Fruit fly (Drosophila melanogaster) whole organism, embryonic: ENCODE results near the gene CG6083.
A peak's percentile ranks its signal among the peaks of the same experiment; 100 is the strongest.

Experiments
- ATbp ChIP-seq: fragments of 200-800 bp; sonication (Bioruptor generic); optimal IDR thresholded peaks from 2 replicates; lab custom pipeline; 2017; ENCODE audit warnings: missing biosample characterization, mild to moderate bottlenecking, missing genetic modification characterization, missing genetic modification reagents
- C15 ChIP-seq: fragments of 200-800 bp; sonication (Bioruptor generic); IDR thresholded peaks from 3 replicates; pipeline ENCODE4 v1.3.6; 2022; ENCODE audit warnings: missing biosample characterization, missing genetic modification characterization
- CG10267 ChIP-seq: fragments of 200-800 bp; sonication (Bioruptor generic); optimal IDR thresholded peaks from 2 replicates; lab custom pipeline; 2018; ENCODE audit warnings: missing biosample characterization, mild to moderate bottlenecking, missing genetic modification characterization, moderate library complexity
- CG11085 ChIP-seq: fragments of 200-800 bp; sonication (Bioruptor generic); IDR thresholded peaks from 2 replicates; pipeline ENCODE4 v1.3.6; 2022; ENCODE audit warnings: missing biosample characterization, missing genetic modification characterization
- CG11723 ChIP-seq: fragments of 200-800 bp; sonication (Bioruptor generic); optimal IDR thresholded peaks from 2 replicates; lab custom pipeline; 2017; ENCODE audit warnings: missing biosample characterization, mild to moderate bottlenecking, missing genetic modification characterization
- CG12299 ChIP-seq: fragments of 200-800 bp; sonication (Bioruptor generic); optimal IDR thresholded peaks from 2 replicates; lab custom pipeline; 2018; ENCODE audit warnings: missing biosample characterization, mild to moderate bottlenecking, missing genetic modification characterization
- CG14965 ChIP-seq: fragments of 200-800 bp; sonication (Bioruptor generic); optimal IDR thresholded peaks from 2 replicates; lab custom pipeline; 2016; ENCODE audit warnings: missing biosample characterization, missing genetic modification characterization, borderline replicate concordance
- CG15011 ChIP-seq: fragments of 200-800 bp; sonication (Bioruptor generic); optimal IDR thresholded peaks from 3 replicates; lab custom pipeline; 2018; ENCODE audit warnings: missing biosample characterization, mild to moderate bottlenecking, missing genetic modification characterization
- CG15479 ChIP-seq: fragments of 200-800 bp; sonication (Bioruptor generic); optimal IDR thresholded peaks from 3 replicates; lab custom pipeline; 2019; ENCODE audit warnings: missing biosample characterization, mild to moderate bottlenecking, missing genetic modification characterization, moderate library complexity
- CG17359 ChIP-seq: fragments of 200-800 bp; sonication (Bioruptor generic); optimal IDR thresholded peaks from 3 replicates; lab custom pipeline; 2018; ENCODE audit warnings: missing biosample characterization, mild to moderate bottlenecking, missing genetic modification characterization, moderate library complexity
- CG17568 ChIP-seq: fragments of 200-800 bp; sonication (Bioruptor generic); optimal IDR thresholded peaks from 2 replicates; lab custom pipeline; 2018; ENCODE audit warnings: missing biosample characterization, mild to moderate bottlenecking, missing genetic modification characterization, moderate library complexity
- CG2199 ChIP-seq: fragments of 200-800 bp; sonication (Bioruptor generic); IDR thresholded peaks from 3 replicates; pipeline ENCODE4 v1.3.6; 2022; ENCODE audit warnings: missing biosample characterization, missing genetic modification characterization
- CG2712 ChIP-seq: fragments of 200-800 bp; optimal IDR thresholded peaks from 3 replicates; lab custom pipeline; 2019; ENCODE audit warnings: missing biosample characterization, mild to moderate bottlenecking, missing genetic modification characterization, moderate library complexity
- CG3163 ChIP-seq: fragments of 200-800 bp; sonication (Bioruptor generic); optimal IDR thresholded peaks from 3 replicates; lab custom pipeline; 2016; ENCODE audit warnings: missing biosample characterization, missing genetic modification characterization
- CG33557 ChIP-seq: fragments of 200-800 bp; sonication (Bioruptor generic); optimal IDR thresholded peaks from 2 replicates; lab custom pipeline; 2019; ENCODE audit warnings: missing biosample characterization, mild to moderate bottlenecking, missing genetic modification characterization, moderate library complexity
- CG3838 ChIP-seq: fragments of 200-800 bp; sonication (Bioruptor generic); optimal IDR thresholded peaks from 3 replicates; lab custom pipeline; 2016; ENCODE audit warnings: missing biosample characterization, missing genetic modification characterization
- CG42726 ChIP-seq: fragments of 200-800 bp; sonication (Bioruptor generic); IDR thresholded peaks from 2 replicates; pipeline ENCODE4 v1.3.6; 2022; ENCODE audit warnings: missing biosample characterization, missing genetic modification characterization; ENCODE audit not compliant: partially characterized antibody
- CG7556 ChIP-seq: fragments of 200-800 bp; sonication (Bioruptor generic); optimal IDR thresholded peaks from 2 replicates; lab custom pipeline; 2017; ENCODE audit warnings: missing biosample characterization, mild to moderate bottlenecking, missing genetic modification characterization
- CG8388 ChIP-seq: fragments of 200-800 bp; sonication (Bioruptor generic); optimal IDR thresholded peaks from 2 replicates; lab custom pipeline; 2019; ENCODE audit warnings: missing biosample characterization, mild to moderate bottlenecking, missing genetic modification characterization, moderate library complexity
- CG8478 ChIP-seq: fragments of >200 bp; optimal IDR thresholded peaks from 2 replicates; lab custom pipeline; 2018
- CG9817 ChIP-seq: fragments of 200-800 bp; sonication (Bioruptor generic); optimal IDR thresholded peaks from 2 replicates; lab custom pipeline; 2018; ENCODE audit warnings: missing biosample characterization, mild to moderate bottlenecking, missing genetic modification characterization, moderate library complexity
- CG9876 ChIP-seq: fragments of 200-800 bp; sonication (Bioruptor generic); optimal IDR thresholded peaks from 2 replicates; lab custom pipeline; 2016; ENCODE audit warnings: missing biosample characterization, missing genetic modification characterization
- Camta ChIP-seq: fragments of 200-800 bp; sonication (Bioruptor generic); optimal IDR thresholded peaks from 2 replicates; lab custom pipeline; 2016; ENCODE audit warnings: missing biosample characterization, missing genetic modification characterization
- Deaf1 ChIP-seq: fragments of 200-800 bp; optimal IDR thresholded peaks from 3 replicates; lab custom pipeline; 2019; ENCODE audit warnings: missing biosample characterization, mild to moderate bottlenecking, missing genetic modification characterization, moderate library complexity
- Doc2 ChIP-seq: fragments of 200-800 bp; sonication (Bioruptor generic); IDR thresholded peaks from 2 replicates; pipeline ENCODE4 v1.3.6; 2022; ENCODE audit warnings: missing biosample characterization, missing genetic modification characterization
- Fer3 ChIP-seq: fragments of 200-800 bp; sonication (Bioruptor generic); optimal IDR thresholded peaks from 2 replicates; lab custom pipeline; 2018; ENCODE audit warnings: missing biosample characterization, mild to moderate bottlenecking, missing genetic modification characterization, moderate library complexity
- Gsc ChIP-seq: fragments of 200-800 bp; sonication (Bioruptor generic); IDR thresholded peaks from 2 replicates; pipeline ENCODE4 v1.3.6; 2022; ENCODE audit warnings: missing biosample characterization, missing genetic modification characterization
- HLHmδ ChIP-seq: fragments of 200-800 bp; sonication (Bioruptor generic); optimal IDR thresholded peaks from 2 replicates; lab custom pipeline; 2018; ENCODE audit warnings: missing biosample characterization, mild to moderate bottlenecking, missing genetic modification characterization, moderate library complexity
- Hmr ChIP-seq: fragments of 200-800 bp; sonication (Bioruptor generic); optimal IDR thresholded peaks from 3 replicates; lab custom pipeline; 2017; ENCODE audit warnings: mild to moderate bottlenecking, missing biosample characterization, missing genetic modification reagents, missing genetic modification characterization
- Nf-YB ChIP-seq: fragments of 200-800 bp; sonication (Bioruptor generic); optimal IDR thresholded peaks from 3 replicates; lab custom pipeline; 2019; ENCODE audit warnings: missing biosample characterization, mild to moderate bottlenecking, missing genetic modification characterization, moderate library complexity
- Opbp ChIP-seq: fragments of 200-800 bp; sonication (Bioruptor generic); IDR thresholded peaks from 3 replicates; pipeline ENCODE4 v1.3.6; 2022; ENCODE audit warnings: missing biosample characterization, missing genetic modification characterization; ENCODE audit not compliant: partially characterized antibody
- Stat92E ChIP-seq, 3 experiments: fragments of >200 bp in 2 of 3; fragments of 200-800 bp in 1 of 3; sonication (Bioruptor generic) in 1 of 3; optimal IDR thresholded peaks; 2 replicates each; lab custom pipeline; 2017 to 2019; ENCODE audit warnings: missing biosample characterization in 3 of 3, missing genetic modification characterization in 3 of 3, mild to moderate bottlenecking in 1 of 3, moderate library complexity in 1 of 3
- Taf1 ChIP-seq: fragments of 200-800 bp; sonication (Bioruptor generic); IDR thresholded peaks from 2 replicates; pipeline ENCODE4 v1.3.6; 2022; ENCODE audit warnings: missing biosample characterization, missing genetic modification characterization
- Trl ChIP-seq, 3 experiments: fragments of >200 bp in 2 of 3; fragments of 200-800 bp in 1 of 3; sonication (Bioruptor generic) in 1 of 3; optimal IDR thresholded peaks; 2 replicates in 1 of 3; 3 replicates in 2 of 3; lab custom pipeline; 2016 to 2017; ENCODE audit warnings: missing biosample characterization in 1 of 3, missing genetic modification characterization in 1 of 3
- Vsx1 ChIP-seq: fragments of 200-800 bp; sonication (Bioruptor generic); optimal IDR thresholded peaks from 2 replicates; lab custom pipeline; 2017; ENCODE audit warnings: missing biosample characterization, mild to moderate bottlenecking, missing genetic modification characterization, missing genetic modification reagents
- bigmax ChIP-seq: fragments of 200-800 bp; sonication (Bioruptor generic); optimal IDR thresholded peaks from 2 replicates; lab custom pipeline; 2018; ENCODE audit warnings: missing biosample characterization, mild to moderate bottlenecking, missing genetic modification characterization
- exex ChIP-seq: fragments of 200-800 bp; sonication (Bioruptor generic); optimal IDR thresholded peaks from 4 replicates; lab custom pipeline; 2018; ENCODE audit warnings: missing biosample characterization, mild to moderate bottlenecking, missing genetic modification characterization, moderate library complexity
- fd3F ChIP-seq: fragments of 200-800 bp; sonication (Bioruptor generic); optimal IDR thresholded peaks from 2 replicates; lab custom pipeline; 2018; ENCODE audit warnings: missing biosample characterization, mild to moderate bottlenecking, missing genetic modification characterization, moderate library complexity
- fru ChIP-seq: fragments of >200 bp; optimal IDR thresholded peaks from 2 replicates; lab custom pipeline; 2017
- fu2 ChIP-seq: fragments of 200-800 bp; sonication (Bioruptor generic); optimal IDR thresholded peaks from 2 replicates; lab custom pipeline; 2016; ENCODE audit warnings: missing biosample characterization, missing genetic modification characterization
- inv ChIP-seq: fragments of 200-800 bp; sonication (Bioruptor generic); IDR thresholded peaks from 2 replicates; pipeline ENCODE4 v1.3.6; 2022; ENCODE audit warnings: missing biosample characterization, missing genetic modification characterization; ENCODE audit not compliant: partially characterized antibody
- kah ChIP-seq: fragments of 200-800 bp; sonication (Bioruptor generic); optimal IDR thresholded peaks from 2 replicates; lab custom pipeline; 2018; ENCODE audit warnings: missing biosample characterization, mild to moderate bottlenecking, missing genetic modification characterization
- mam ChIP-seq: fragments of 200-800 bp; sonication (Bioruptor generic); optimal IDR thresholded peaks from 3 replicates; lab custom pipeline; 2016; ENCODE audit warnings: missing biosample characterization, missing genetic modification characterization
- otp ChIP-seq: fragments of 200-800 bp; sonication (Bioruptor generic); IDR thresholded peaks from 3 replicates; pipeline ENCODE4, ENCODE4 v1.3.6; 2022; ENCODE audit warnings: missing biosample characterization, missing genetic modification characterization
- row ChIP-seq: fragments of 200-800 bp; sonication (Bioruptor generic); IDR thresholded peaks from 3 replicates; pipeline ENCODE4 v1.3.6; 2022; ENCODE audit warnings: missing biosample characterization, missing genetic modification characterization
- run ChIP-seq: fragments of 200-800 bp; sonication (Bioruptor generic); optimal IDR thresholded peaks from 3 replicates; lab custom pipeline; 2018; ENCODE audit warnings: missing biosample characterization, mild to moderate bottlenecking, missing genetic modification characterization
- salm ChIP-seq: fragments of 200-800 bp; sonication (Bioruptor generic); optimal IDR thresholded peaks from 2 replicates; lab custom pipeline; 2018; ENCODE audit warnings: missing biosample characterization, mild to moderate bottlenecking, missing genetic modification characterization
- slp2 ChIP-seq: fragments of 200-800 bp; sonication (Bioruptor generic); optimal IDR thresholded peaks from 2 replicates; lab custom pipeline; 2016; ENCODE audit warnings: missing biosample characterization, missing genetic modification characterization
- tio ChIP-seq: fragments of 200-800 bp; sonication (Bioruptor generic); optimal IDR thresholded peaks from 2 replicates; lab custom pipeline; 2017; ENCODE audit warnings: missing biosample characterization, missing genetic modification characterization, inconsistent platforms
- vnd ChIP-seq: fragments of 200-800 bp; sonication (Bioruptor generic); IDR thresholded peaks from 3 replicates; pipeline ENCODE4 v1.3.6; 2022; ENCODE audit warnings: missing biosample characterization, missing genetic modification characterization; ENCODE audit not compliant: partially characterized antibody

CG6083 gene

dm6 chr3L:11648410-11648809 is 22.5 kb upstream of the CG6083 start, which contains the start of the genes RIOK1 and Polr3H (continued):
- TF ChIP-seq CG9876 (GFP tag; lab: Kevin White, UChicago) (peak; percentile 30), CG14965 (GFP tag; lab: Kevin White, UChicago) (peak; percentile 3), CG12299 (tag; lab: Kevin White, UChicago) (no peak), vnd (GFP tag; lab: Robert Waterston, UW) (no peak), CG15479 (GFP tag; lab: Kevin White, UChicago) (peak; percentile 52), CG10267 (tag; lab: Kevin White, UChicago) (peak; percentile 69), CG2712 (tag; lab: Kevin White, UChicago) (no peak), mam (GFP tag; lab: Kevin White, UChicago) (peak; percentile 83), C15 (GFP tag; lab: Robert Waterston, UW) (no peak), slp2 (GFP tag; lab: Kevin White, UChicago) (peak; percentile 46), bigmax (peak; percentile 1), fu2 (peak; percentile 66), fd3F (GFP tag; lab: Kevin White, UChicago) (peak; percentile 39), CG9817 (tag; lab: Kevin White, UChicago) (peak; percentile 54), ATbp (GFP tag; lab: Kevin White, UChicago) (no peak), HLHmδ (GFP tag; lab: Kevin White, UChicago) (no peak), CG2199 (GFP tag; lab: Robert Waterston, UW) (0 out of 3 replicates have a peak, but pooled peaks have one; percentile 20), row (GFP tag; lab: Robert Waterston, UW) (peak; percentile 88), CG11723 (GFP tag; lab: Kevin White, UChicago) (no peak), Doc2 (no peak), CG17568 (GFP tag; lab: Kevin White, UChicago) (no peak), Vsx1 (GFP tag; lab: Kevin White, UChicago) (no peak), Gsc (GFP tag; lab: Robert Waterston, UW) (no peak), run (tag; lab: Kevin White, UChicago) (no peak), CG3163 (no peak), inv (GFP tag; lab: Robert Waterston, UW) (no peak), Hmr (GFP tag; lab: Kevin White, UChicago) (peak; percentile 63), Nf-YB (GFP tag; lab: Kevin White, UChicago) (no peak), salm (no peak), CG15011 (GFP tag; lab: Kevin White, UChicago) (peak; percentile 37), exex (tag; lab: Kevin White, UChicago) (no peak), fru (lab: Kevin White, UChicago) (no peak), CG8388 (GFP tag; lab: Kevin White, UChicago) (peak; percentile 48), Fer3 (peak; percentile 67), Taf1 (GFP tag; lab: Robert Waterston, UW) (no peak), CG11085 (GFP tag; lab: Robert Waterston, UW) (no peak), Deaf1 (tag; lab: Kevin White, UChicago) (no peak), CG8478 (no peak), kah (GFP tag; lab: Kevin White, UChicago) (no peak), Camta (GFP tag; lab: Kevin White, UChicago) (peak; percentile 75), Stat92E (GFP tag; optimal IDR thresholded peaks at IDR 0.05; lab: Kevin White, UChicago) (no peak), Trl (optimal IDR thresholded peaks at IDR 0.05; lab: Kevin White, UChicago) (no peak), Trl (GFP tag; optimal IDR thresholded peaks at IDR 0.05; lab: Kevin White, UChicago) (peak; percentile 59), CG42726 (GFP tag; lab: Robert Waterston, UW) (no peak), Opbp (GFP tag; lab: Robert Waterston, UW) (no peak), tio (no peak), otp (GFP tag; lab: Robert Waterston, UW) (no peak), CG33557 (GFP tag; lab: Kevin White, UChicago) (peak; percentile 23), CG7556 (GFP tag; lab: Kevin White, UChicago) (no peak), CG17359 (tag; lab: Kevin White, UChicago) (no peak), CG3838 (GFP tag; lab: Kevin White, UChicago) (peak; percentile 34)
